Worm (Caenorhabditis elegans) whole organism, L2 larva: Measurements from ENCODE around the gene F19G12.8.

Experiments
- aly-2 ChIP-seq: fragments of 150-350 bp; optimal IDR thresholded peaks from 2 replicates; lab custom pipeline; 2014; ENCODE audit warnings: missing biosample characterization, missing genetic modification characterization
- ama-1 ChIP-seq: fragments of 150-350 bp; optimal IDR thresholded peaks from 2 replicates; lab custom pipeline; 2018; ENCODE audit warnings: inconsistent platforms
- lin-39 ChIP-seq: fragments of 150-350 bp; optimal IDR thresholded peaks from 2 replicates; lab custom pipeline; 2014; ENCODE audit warnings: missing biosample characterization, missing genetic modification reagents, missing genetic modification characterization
- nhr-11 ChIP-seq: fragments of 150-350 bp; optimal IDR thresholded peaks from 2 replicates; lab custom pipeline; 2014; ENCODE audit warnings: missing biosample characterization, missing genetic modification characterization
- nhr-21 ChIP-seq: fragments of 150-350 bp; optimal IDR thresholded peaks from 2 replicates; lab custom pipeline; 2014; ENCODE audit warnings: missing biosample characterization, missing genetic modification characterization

DNA sequence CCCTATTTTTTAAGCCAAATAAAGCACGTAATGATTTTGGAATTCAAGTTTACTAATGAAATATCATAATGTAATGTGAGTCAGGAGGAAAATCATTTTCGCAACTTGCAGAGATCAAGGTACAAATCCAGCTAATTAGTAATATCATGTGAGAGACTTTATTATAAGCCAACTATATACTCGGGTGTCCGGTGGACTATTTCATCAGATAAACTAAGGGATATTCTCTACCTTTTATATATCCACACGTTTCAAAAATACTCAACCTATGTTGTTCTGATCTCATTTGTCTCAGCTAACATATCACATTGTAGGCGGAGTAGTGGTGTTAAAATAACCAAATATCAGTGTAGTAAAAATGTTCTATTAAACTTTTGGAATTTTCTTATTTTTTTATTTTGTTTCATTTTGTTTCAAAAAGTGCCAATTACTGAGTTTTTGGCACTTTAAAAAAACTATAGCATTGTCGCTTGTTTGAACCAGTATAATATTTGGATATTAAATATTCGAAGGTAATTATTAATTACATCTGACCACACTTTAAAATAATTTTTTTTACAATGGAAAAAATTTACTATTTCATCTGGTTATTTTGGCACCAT, 27.6 kb upstream of the F19G12.8 start:
- TF ChIP-seq ama-1 (lab: Kevin White, UChicago) (no peak), lin-39 (tag; lab: Kevin White, UChicago) (no peak), aly-2 (tag; lab: Kevin White, UChicago) (peak; percentile 59), nhr-21 (tag; lab: Kevin White, UChicago) (peak; percentile 99), nhr-11 (tag; lab: Kevin White, UChicago) (peak; percentile 38)
